Fruit fly (Drosophila melanogaster) whole organism, prepupa: ENCODE measurements around the gene ChT.

Experiments used
- CG10631 ChIP-seq: fragments of 200-800 bp; sonication (Bioruptor generic); optimal IDR thresholded peaks from 2 replicates; lab custom pipeline; 2016; ENCODE audit warnings: missing biosample characterization, missing genetic modification characterization
- CG11294 ChIP-seq: fragments of 200-800 bp; sonication (Bioruptor generic); IDR thresholded peaks from 2 replicates; pipeline ENCODE4 v1.3.6; 2022; ENCODE audit warnings: missing biosample characterization, missing genetic modification characterization
- CG16779 ChIP-seq: fragments of 200-800 bp; sonication (Bioruptor generic); optimal IDR thresholded peaks from 3 replicates; lab custom pipeline; 2017; ENCODE audit warnings: missing biosample characterization, mild to moderate bottlenecking, missing genetic modification characterization
- CG6276 ChIP-seq: fragments of 200-800 bp; sonication (Bioruptor generic); optimal IDR thresholded peaks from 2 replicates; lab custom pipeline; 2017; ENCODE audit warnings: missing biosample characterization, mild to moderate bottlenecking, missing genetic modification characterization
- CG6808 ChIP-seq: fragments of 200-800 bp; sonication (Bioruptor generic); optimal IDR thresholded peaks from 3 replicates; lab custom pipeline; 2017; ENCODE audit warnings: missing biosample characterization, missing genetic modification characterization, mild to moderate bottlenecking, moderate library complexity, missing genetic modification reagents
- CG8632 ChIP-seq: fragments of 200-800 bp; sonication (Bioruptor generic); optimal IDR thresholded peaks from 3 replicates; lab custom pipeline; 2016; ENCODE audit warnings: missing biosample characterization, missing genetic modification characterization
- CG9139 ChIP-seq: fragments of 200-800 bp; sonication (Bioruptor generic); optimal IDR thresholded peaks from 3 replicates; lab custom pipeline; 2017; ENCODE audit warnings: missing biosample characterization, mild to moderate bottlenecking, missing genetic modification characterization
- Eip93F ChIP-seq: fragments of 200-800 bp; sonication (Bioruptor generic); optimal IDR thresholded peaks from 2 replicates; lab custom pipeline; 2016; ENCODE audit warnings: missing biosample characterization, mild to moderate bottlenecking, missing genetic modification characterization
- Lpt ChIP-seq: fragments of 200-800 bp; sonication (Bioruptor generic); optimal IDR thresholded peaks from 3 replicates; lab custom pipeline; 2016; ENCODE audit warnings: missing biosample characterization, missing genetic modification characterization
- cyc ChIP-seq: fragments of 200-800 bp; sonication (Bioruptor generic); optimal IDR thresholded peaks from 3 replicates; lab custom pipeline; 2016; ENCODE audit warnings: missing biosample characterization, missing genetic modification characterization
- dsx ChIP-seq: fragments of 200-800 bp; optimal IDR thresholded peaks from 3 replicates; lab custom pipeline; 2019; ENCODE audit warnings: missing biosample characterization, mild to moderate bottlenecking, missing genetic modification characterization, moderate library complexity; ENCODE audit not compliant: poor library complexity, severe bottlenecking
- eg ChIP-seq: fragments of 200-800 bp; sonication (Bioruptor generic); IDR thresholded peaks from 3 replicates; pipeline ENCODE4 v1.3.6; 2022; ENCODE audit warnings: missing biosample characterization, missing genetic modification characterization
- net ChIP-seq: fragments of 200-800 bp; sonication (Bioruptor generic); optimal IDR thresholded peaks from 3 replicates; lab custom pipeline; 2016; ENCODE audit warnings: missing biosample characterization, missing genetic modification characterization
- topi ChIP-seq: fragments of 200-800 bp; sonication (Bioruptor generic); optimal IDR thresholded peaks from 3 replicates; lab custom pipeline; 2016; ENCODE audit warnings: missing biosample characterization, missing genetic modification characterization

DNA sequence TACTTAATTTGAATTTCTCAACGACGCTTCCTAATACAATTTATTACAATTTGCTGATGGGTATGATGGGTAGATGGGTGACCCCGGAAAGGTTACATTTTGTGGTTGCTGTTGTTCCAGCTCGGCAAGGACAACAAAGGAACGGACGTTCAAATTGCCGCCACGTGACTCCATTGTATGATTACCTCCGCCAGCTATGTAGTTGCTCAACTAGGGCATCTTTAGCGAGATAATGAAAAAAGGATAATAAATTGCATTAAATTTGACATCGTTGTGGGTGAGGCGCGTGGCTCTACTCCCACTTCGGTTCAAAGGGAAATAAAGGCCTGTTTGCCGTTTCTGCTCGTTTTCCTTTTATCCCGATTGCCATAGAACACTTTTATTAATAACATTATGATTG is 41.0 kb downstream of the ChT start:
- TF ChIP-seq topi (GFP tag; lab: Kevin White, UChicago) (no peak), dsx (no peak), Lpt (GFP tag; lab: Kevin White, UChicago) (no peak), CG11294 (GFP tag; lab: Robert Waterston, UW) (no peak), Eip93F (GFP tag; lab: Kevin White, UChicago) (no peak), net (GFP tag; lab: Kevin White, UChicago) (no peak), CG6276 (no peak), CG9139 (GFP tag; lab: Kevin White, UChicago) (no peak), eg (GFP tag; lab: Robert Waterston, UW) (no peak), CG6808 (GFP tag; lab: Kevin White, UChicago) (no peak), CG16779 (tag; lab: Kevin White, UChicago) (no peak), CG10631 (no peak), cyc (GFP tag; lab: Kevin White, UChicago) (no peak), CG8632 (GFP tag; lab: Kevin White, UChicago) (no peak)
